Worm (Caenorhabditis elegans) whole organism, L1 larva: ENCODE data around the gene mes-6.

Experiments used
- C04F5.9 ChIP-seq: sonication (generic microtip); optimal IDR thresholded peaks from 2 replicates; lab custom pipeline; 2016; ENCODE audit warnings: missing genetic modification characterization, missing compliant biosample characterization
- C34B4.2 ChIP-seq: sonication (generic microtip); optimal IDR thresholded peaks from 2 replicates; lab custom pipeline; 2017; ENCODE audit warnings: mild to moderate bottlenecking, missing genetic modification characterization, missing compliant biosample characterization
- F16B12.6 ChIP-seq: fragments of 150-350 bp; optimal IDR thresholded peaks from 2 replicates; lab custom pipeline; 2014; ENCODE audit warnings: missing biosample characterization, missing genetic modification characterization
- aha-1 ChIP-seq: fragments of 150-350 bp; optimal IDR thresholded peaks from 2 replicates; lab custom pipeline; 2014; ENCODE audit warnings: missing biosample characterization, missing genetic modification characterization
- alr-1 ChIP-seq: fragments of 200-800 bp; sonication (Bioruptor generic); optimal IDR thresholded peaks from 2 replicates; lab custom pipeline; 2018; ENCODE audit warnings: borderline replicate concordance, mild to moderate bottlenecking, missing genetic modification characterization, missing compliant biosample characterization
- blmp-1 ChIP-seq: fragments of 150-350 bp; optimal IDR thresholded peaks from 2 replicates; lab custom pipeline; 2014; ENCODE audit warnings: missing biosample characterization, missing genetic modification characterization
- ceh-88 ChIP-seq: fragments of 200-800 bp; sonication (Bioruptor generic); IDR thresholded peaks from 2 replicates; pipeline ENCODE4 v1.3.6; 2022; ENCODE audit warnings: missing genetic modification characterization, missing compliant biosample characterization
- ces-1 ChIP-seq: fragments of 150-350 bp; optimal IDR thresholded peaks from 2 replicates; lab custom pipeline; 2014; ENCODE audit warnings: missing biosample characterization, missing genetic modification reagents, missing genetic modification characterization
- dsc-1 ChIP-seq: sonication (generic microtip); optimal IDR thresholded peaks from 2 replicates; lab custom pipeline; 2016; ENCODE audit warnings: mild to moderate bottlenecking, missing genetic modification characterization, missing compliant biosample characterization
- efl-3 ChIP-seq: fragments of 200-800 bp; sonication (Bioruptor generic); optimal IDR thresholded peaks from 2 replicates; lab custom pipeline; 2018; ENCODE audit warnings: mild to moderate bottlenecking, missing genetic modification characterization, missing compliant biosample characterization
- elt-2 ChIP-seq: sonication (generic microtip); optimal IDR thresholded peaks from 2 replicates; lab custom pipeline; 2016; ENCODE audit warnings: missing genetic modification characterization, mild to moderate bottlenecking, inconsistent platforms, missing compliant biosample characterization, missing genetic modification reagents
- elt-3 ChIP-seq, 6 experiments: fragments of 150-350 bp in 1 of 6; sonication (generic microtip); optimal IDR thresholded peaks; 2 replicates each; lab custom pipeline; 2017 to 2018; ENCODE audit warnings: missing biosample characterization in 6 of 6, missing genetic modification characterization in 6 of 6, inconsistent platforms in 1 of 6
- fkh-10 ChIP-seq: sonication (generic microtip); optimal IDR thresholded peaks from 2 replicates; lab custom pipeline; 2017; ENCODE audit warnings: missing biosample characterization, missing genetic modification reagents, missing genetic modification characterization
- fos-1 ChIP-seq: fragments of 150-350 bp; optimal IDR thresholded peaks from 2 replicates; lab custom pipeline; 2014; ENCODE audit warnings: missing biosample characterization, missing genetic modification characterization
- grh-1 ChIP-seq: fragments of 200-800 bp; sonication (Bioruptor generic); IDR thresholded peaks from 2 replicates; pipeline ENCODE4 v1.3.6; 2022; ENCODE audit warnings: missing genetic modification reagents, missing genetic modification characterization, missing compliant biosample characterization
- hlh-4 ChIP-seq: sonication (generic microtip); optimal IDR thresholded peaks from 2 replicates; lab custom pipeline; 2016; ENCODE audit warnings: mild to moderate bottlenecking, missing genetic modification characterization, missing compliant biosample characterization
- irx-1 ChIP-seq: sonication (generic microtip); optimal IDR thresholded peaks from 2 replicates; lab custom pipeline; 2016; ENCODE audit warnings: missing genetic modification characterization, missing compliant biosample characterization
- isw-1 ChIP-seq: fragments of 200-800 bp; sonication (Bioruptor generic); IDR thresholded peaks from 2 replicates; pipeline ENCODE4 v1.3.6; 2022; ENCODE audit warnings: missing genetic modification characterization, missing compliant biosample characterization
- lin-13 ChIP-seq: fragments of 150-350 bp; optimal IDR thresholded peaks from 2 replicates; lab custom pipeline; 2014; ENCODE audit warnings: missing biosample characterization, missing genetic modification reagents, missing genetic modification characterization
- lin-35 ChIP-seq, 2 experiments: fragments of 150-350 bp; optimal IDR thresholded peaks; 2 replicates each; lab custom pipeline; 2014; ENCODE audit warnings: missing biosample characterization in 2 of 2, missing genetic modification characterization in 2 of 2, missing genetic modification reagents in 2 of 2
- lir-3 ChIP-seq: sonication (generic microtip); optimal IDR thresholded peaks from 2 replicates; lab custom pipeline; 2016; ENCODE audit warnings: mild to moderate bottlenecking, missing genetic modification characterization, moderate library complexity, missing compliant biosample characterization; ENCODE audit not compliant: poor library complexity
- mab-9 ChIP-seq: fragments of 200-800 bp; sonication (Bioruptor generic); IDR thresholded peaks from 2 replicates; pipeline ENCODE4 v1.3.6; 2022; ENCODE audit warnings: missing genetic modification reagents, missing genetic modification characterization, missing compliant biosample characterization
- nhr-11 ChIP-seq: fragments of 150-350 bp; optimal IDR thresholded peaks from 2 replicates; lab custom pipeline; 2014; ENCODE audit warnings: missing biosample characterization, missing genetic modification characterization
- nhr-19 ChIP-seq: fragments of 200-800 bp; sonication (Bioruptor generic); conservative IDR thresholded peaks from 2 replicates; pipeline ENCODE4 v1.3.6; 2022; ENCODE audit warnings: missing genetic modification characterization, missing compliant biosample characterization
- nhr-237 ChIP-seq: fragments of 150-350 bp; optimal IDR thresholded peaks from 2 replicates; lab custom pipeline; 2014; ENCODE audit warnings: missing biosample characterization, missing genetic modification characterization
- nhr-28 ChIP-seq: fragments of 150-350 bp; optimal IDR thresholded peaks from 2 replicates; lab custom pipeline; 2014; ENCODE audit warnings: missing biosample characterization, missing genetic modification characterization
- nhr-47 ChIP-seq: sonication (generic microtip); optimal IDR thresholded peaks from 2 replicates; lab custom pipeline; 2016; ENCODE audit warnings: mild to moderate bottlenecking, missing genetic modification characterization, moderate library complexity, missing compliant biosample characterization
- nhr-76 ChIP-seq: sonication (generic microtip); optimal IDR thresholded peaks from 2 replicates; lab custom pipeline; 2017; ENCODE audit warnings: missing biosample characterization, missing genetic modification characterization
- nhr-77 ChIP-seq: fragments of 150-350 bp; optimal IDR thresholded peaks from 2 replicates; lab custom pipeline; 2014; ENCODE audit warnings: missing biosample characterization, missing genetic modification characterization
- nhr-84 ChIP-seq: sonication (generic microtip); optimal IDR thresholded peaks from 2 replicates; lab custom pipeline; 2017; ENCODE audit warnings: missing biosample characterization, missing genetic modification characterization
- nhr-85 ChIP-seq: sonication (generic microtip); peaks from one replicate; lab custom pipeline; 2016; ENCODE audit warnings: missing genetic modification characterization, inconsistent platforms, missing compliant biosample characterization
- nhr-90 ChIP-seq: sonication (generic microtip); optimal IDR thresholded peaks from 2 replicates; lab custom pipeline; 2016; ENCODE audit warnings: mild to moderate bottlenecking, missing genetic modification characterization, missing compliant biosample characterization; ENCODE audit not compliant: poor library complexity
- pag-3 ChIP-seq: sonication (generic microtip); optimal IDR thresholded peaks from 2 replicates; lab custom pipeline; 2017; ENCODE audit warnings: missing genetic modification characterization, mild to moderate bottlenecking, missing compliant biosample characterization, antibody characterized with exemption, borderline replicate concordance; ENCODE audit not compliant: insufficient read depth
- rnt-1 ChIP-seq: sonication (generic microtip); optimal IDR thresholded peaks from 2 replicates; lab custom pipeline; 2016; ENCODE audit warnings: mild to moderate bottlenecking, missing genetic modification characterization, moderate library complexity, missing compliant biosample characterization
- snpc-4 ChIP-seq: fragments of 150-350 bp; optimal IDR thresholded peaks from 2 replicates; lab custom pipeline; 2014; ENCODE audit warnings: missing biosample characterization, missing genetic modification characterization
- snu-23 ChIP-seq: sonication (generic microtip); optimal IDR thresholded peaks from 2 replicates; lab custom pipeline; 2016; ENCODE audit warnings: missing genetic modification characterization, missing compliant biosample characterization
- sptf-1 ChIP-seq: fragments of 150-350 bp; optimal IDR thresholded peaks from 2 replicates; lab custom pipeline; 2014; ENCODE audit warnings: missing biosample characterization, missing genetic modification characterization
- tbx-2 ChIP-seq: sonication (generic microtip); optimal IDR thresholded peaks from 2 replicates; lab custom pipeline; 2016; ENCODE audit warnings: missing genetic modification characterization, missing compliant biosample characterization
- tlp-1 ChIP-seq: fragments of 150-350 bp; optimal IDR thresholded peaks from 2 replicates; lab custom pipeline; 2014; ENCODE audit warnings: missing biosample characterization, missing genetic modification characterization
- unc-30 ChIP-seq: sonication (generic microtip); optimal IDR thresholded peaks from 2 replicates; lab custom pipeline; 2017; ENCODE audit warnings: missing biosample characterization, missing genetic modification characterization
- unc-62 ChIP-seq: fragments of 150-350 bp; optimal IDR thresholded peaks from 2 replicates; lab custom pipeline; 2014; ENCODE audit warnings: missing biosample characterization, missing genetic modification reagents, missing genetic modification characterization
- unc-98 ChIP-seq: fragments of 200-800 bp; sonication (Bioruptor generic); IDR thresholded peaks from 2 replicates; pipeline ENCODE4 v1.3.6; 2022; ENCODE audit warnings: missing genetic modification characterization, missing compliant biosample characterization
- zag-1 ChIP-seq: fragments of 150-350 bp; optimal IDR thresholded peaks from 2 replicates; lab custom pipeline; 2014; ENCODE audit warnings: missing biosample characterization, missing genetic modification characterization
- ztf-11 ChIP-seq, 2 experiments: sonication (generic microtip); optimal IDR thresholded peaks; 2 replicates each; lab custom pipeline; 2016 to 2017; ENCODE audit warnings: missing genetic modification characterization in 2 of 2, missing biosample characterization in 1 of 2, missing compliant biosample characterization in 1 of 2

Gene mes-6

ce11 chrIV:8527598-8528012 lies 16.5 kb downstream of the mes-6 start (continued):
- peak; percentile 72 for TF ChIP-seq nhr-11 (tag; lab: Kevin White, UChicago)
- TF ChIP-seq fos-1 (tag; lab: Kevin White, UChicago): no peak
- peak; percentile 93 for TF ChIP-seq nhr-90 (tag; lab: Kevin White, UChicago)
- no peak for TF ChIP-seq nhr-28
- no peak for TF ChIP-seq hlh-4
- no peak for TF ChIP-seq dsc-1 (tag; lab: Kevin White, UChicago)
- TF ChIP-seq fkh-10 (GFP tag; lab: Kevin White, UChicago): no peak
- TF ChIP-seq tlp-1 (tag; lab: Kevin White, UChicago): peak; percentile 78
- no peak for TF ChIP-seq ceh-88 (GFP tag; lab: Robert Waterston, UW)
- peak; percentile 90 for TF ChIP-seq nhr-19 (GFP tag; lab: Robert Waterston, UW)
- TF ChIP-seq rnt-1 (tag; lab: Kevin White, UChicago): peak; percentile 28
- TF ChIP-seq elt-3 (tag; optimal IDR thresholded peaks at IDR 0.05; lab: Kevin White, UChicago): peak in 5 of 6 experiments; percentile 43 to 98 (median 73)
- no peak for TF ChIP-seq nhr-77
- TF ChIP-seq unc-62 (GFP tag; lab: Kevin White, UChicago): no peak
- TF ChIP-seq ces-1 (GFP tag; lab: Kevin White, UChicago): no peak
- TF ChIP-seq snu-23: peak; percentile 84
- no peak for TF ChIP-seq alr-1 (tag; lab: Kevin White, UChicago)
- TF ChIP-seq grh-1 (GFP tag; lab: Robert Waterston, UW): peak; percentile 78
- TF ChIP-seq lir-3: peak; percentile 48
- TF ChIP-seq ztf-11 (tag; optimal IDR thresholded peaks at IDR 0.05; lab: Kevin White, UChicago): no peak
- no peak for TF ChIP-seq nhr-76 (tag; lab: Kevin White, UChicago)
- no peak for TF ChIP-seq isw-1 (GFP tag; lab: Robert Waterston, UW)
- TF ChIP-seq nhr-47 (tag; lab: Kevin White, UChicago): peak; percentile 79
- peak; percentile 98 for TF ChIP-seq nhr-85 (tag; lab: Kevin White, UChicago)
- TF ChIP-seq lin-35 (GFP tag; optimal IDR thresholded peaks at IDR 0.05; lab: Kevin White, UChicago): peak; percentile 15 to 82
- TF ChIP-seq unc-30 (tag; lab: Kevin White, UChicago): no peak
- peak; percentile 100 for TF ChIP-seq elt-2
- no peak for TF ChIP-seq zag-1 (tag; lab: Kevin White, UChicago)
- TF ChIP-seq efl-3: no peak
- peak; percentile 12 for TF ChIP-seq C04F5.9 (tag; lab: Kevin White, UChicago)
- no peak for TF ChIP-seq nhr-237 (tag; lab: Kevin White, UChicago)
- no peak for TF ChIP-seq sptf-1 (tag; lab: Kevin White, UChicago)
- no peak for TF ChIP-seq nhr-84 (tag; lab: Kevin White, UChicago)
- TF ChIP-seq lin-13 (GFP tag; lab: Kevin White, UChicago): peak; percentile 44
- no peak for TF ChIP-seq F16B12.6 (tag; lab: Kevin White, UChicago)
- TF ChIP-seq blmp-1 (tag; lab: Kevin White, UChicago): peak; percentile 85
- TF ChIP-seq C34B4.2: no peak
- peak; percentile 90 for TF ChIP-seq tbx-2 (tag; lab: Kevin White, UChicago)
- peak; percentile 60 for TF ChIP-seq irx-1
- TF ChIP-seq pag-3 (tag; lab: Kevin White, UChicago): no peak
- TF ChIP-seq mab-9 (GFP tag; lab: Robert Waterston, UW): no peak
- TF ChIP-seq snpc-4 (tag; lab: Kevin White, UChicago): peak; percentile 30
- no peak for TF ChIP-seq aha-1 (tag; lab: Kevin White, UChicago)
- TF ChIP-seq unc-98 (GFP tag; lab: Robert Waterston, UW): no peak
- TF ChIP-seq, all 84 proteins: peak for 44
